Worm (Caenorhabditis elegans): Measurements from ENCODE around the gene ppm-1.A.

The ppm-1.A gene

ce11 chrV:10578938-10579337, 42.8 kb upstream of the ppm-1.A start, which contains the start of the genes erh-1 and lpd-9 (continued):
- TF ChIP-seq pax-1 (tag; optimal IDR thresholded peaks at IDR 0.05) = peak; percentile 12
- no peak for TF ChIP-seq pqm-1 (tag; optimal IDR thresholded peaks at IDR 0.05)
- TF ChIP-seq ztf-16 (tag; optimal IDR thresholded peaks at IDR 0.05) = peak; percentile 29
- no peak for TF ChIP-seq K02D7.2 (tag; optimal IDR thresholded peaks at IDR 0.05)
- no peak for TF ChIP-seq tbx-2 (tag; optimal IDR thresholded peaks at IDR 0.05)
- TF ChIP-seq lin-11 (tag; optimal IDR thresholded peaks at IDR 0.05) = no peak
- TF ChIP-seq hlh-6 (tag; optimal IDR thresholded peaks at IDR 0.05) = no peak
- peak; percentile 37 for TF ChIP-seq ceh-2 (tag; optimal IDR thresholded peaks at IDR 0.05)
- TF ChIP-seq fax-1 (tag; optimal IDR thresholded peaks at IDR 0.05) = no peak
- no peak for TF ChIP-seq tbx-7 (tag; optimal IDR thresholded peaks at IDR 0.05)
- no peak for TF ChIP-seq ceh-24 (tag; optimal IDR thresholded peaks at IDR 0.05)
- no peak for TF ChIP-seq rnt-1 (tag; optimal IDR thresholded peaks at IDR 0.05)
- no peak for TF ChIP-seq ceh-9 (tag; optimal IDR thresholded peaks at IDR 0.05)
- TF ChIP-seq ets-4 (tag; optimal IDR thresholded peaks at IDR 0.05) = no peak
- no peak for TF ChIP-seq K09A11.1 (tag; optimal IDR thresholded peaks at IDR 0.05; ENCODE audit: insufficient read depth)
- no peak for TF ChIP-seq pros-1 (tag; optimal IDR thresholded peaks at IDR 0.05)
- no peak for TF ChIP-seq ceh-31 (tag; optimal IDR thresholded peaks at IDR 0.05)
- no peak for TF ChIP-seq sox-4 (tag; optimal IDR thresholded peaks at IDR 0.05)
- TF ChIP-seq ref-2 (tag; optimal IDR thresholded peaks at IDR 0.05) = peak; percentile 25
- TF ChIP-seq ceh-48 (tag; optimal IDR thresholded peaks at IDR 0.05) = no peak
- TF ChIP-seq dmd-4 (tag; optimal IDR thresholded peaks at IDR 0.05; ENCODE audit: borderline replicate concordance) = no peak
- TF ChIP-seq sox-2 (GFP tag; IDR thresholded peaks at IDR 0.05) = no peak
- peak; percentile 44 for TF ChIP-seq nfya-1 (tag; optimal IDR thresholded peaks at IDR 0.05)
- TF ChIP-seq hlh-15 (tag; optimal IDR thresholded peaks at IDR 0.05) = no peak
- TF ChIP-seq ceh-34 (tag; optimal IDR thresholded peaks at IDR 0.05) = no peak
- TF ChIP-seq pha-4 (tag; optimal IDR thresholded peaks at IDR 0.05) = no peak

- TF ChIP-seq T23F11.4 (GFP tag; optimal IDR thresholded peaks at IDR 0.05) = no peak
- no peak for TF ChIP-seq ztf-16 (tag; optimal IDR thresholded peaks at IDR 0.05)
Measured at ce11 chrV:10578226-10578625, 42.0 kb upstream of the ppm-1.A start, which contains the start of gene mics-1. TSS of gene mics-1 (minus strand) at chrV:10578326.

- no peak for TF ChIP-seq ttx-3 (tag; optimal IDR thresholded peaks at IDR 0.05)
- no peak for TF ChIP-seq hlh-30 (tag; optimal IDR thresholded peaks at IDR 0.05; ENCODE audit: insufficient read depth)
Measured at ce11 chrV:10576319-10576718, 40.1 kb upstream of the ppm-1.A start, which contains the start of gene vps-54. TSS of gene vps-54 (minus strand) at chrV:10576419.

ce11 chrV:10574197-10574596, 38.0 kb upstream of the ppm-1.A start:
- TF ChIP-seq hlh-13 (GFP tag; optimal IDR thresholded peaks at IDR 0.05) (no peak), fkh-6 (tag; optimal IDR thresholded peaks at IDR 0.05) (no peak), hlh-15 (tag; optimal IDR thresholded peaks at IDR 0.05) (no peak), pat-9 (tag; optimal IDR thresholded peaks at IDR 0.05) (no peak), fkh-10 (GFP tag; optimal IDR thresholded peaks at IDR 0.05) (no peak), zip-5 (tag; optimal IDR thresholded peaks at IDR 0.05) (no peak), unc-3 (GFP tag; conservative IDR thresholded peaks at IDR 0.05) (no peak), unc-3 (tag; optimal IDR thresholded peaks at IDR 0.05) (no peak), sox-4 (tag; optimal IDR thresholded peaks at IDR 0.05) (no peak), ztf-16 (tag; optimal IDR thresholded peaks at IDR 0.05) (no peak), ceh-30 (tag; optimal IDR thresholded peaks at IDR 0.05) (no peak), pax-1 (tag; optimal IDR thresholded peaks at IDR 0.05) (no peak), ceh-19 (GFP tag; optimal IDR thresholded peaks at IDR 0.05) (no peak), ceh-14 (tag; optimal IDR thresholded peaks at IDR 0.05) (no peak), rnt-1 (tag; optimal IDR thresholded peaks at IDR 0.05) (no peak), hlh-30 (tag; optimal IDR thresholded peaks at IDR 0.05; ENCODE audit: insufficient read depth) (no peak), syd-9 (tag; optimal IDR thresholded peaks at IDR 0.05) (no peak), fax-1 (tag; optimal IDR thresholded peaks at IDR 0.05) (no peak), dve-1 (tag; optimal IDR thresholded peaks at IDR 0.05) (no peak)
